Fruit fly (Drosophila melanogaster): ENCODE measurements around the gene laf.

laf gene

DNA sequence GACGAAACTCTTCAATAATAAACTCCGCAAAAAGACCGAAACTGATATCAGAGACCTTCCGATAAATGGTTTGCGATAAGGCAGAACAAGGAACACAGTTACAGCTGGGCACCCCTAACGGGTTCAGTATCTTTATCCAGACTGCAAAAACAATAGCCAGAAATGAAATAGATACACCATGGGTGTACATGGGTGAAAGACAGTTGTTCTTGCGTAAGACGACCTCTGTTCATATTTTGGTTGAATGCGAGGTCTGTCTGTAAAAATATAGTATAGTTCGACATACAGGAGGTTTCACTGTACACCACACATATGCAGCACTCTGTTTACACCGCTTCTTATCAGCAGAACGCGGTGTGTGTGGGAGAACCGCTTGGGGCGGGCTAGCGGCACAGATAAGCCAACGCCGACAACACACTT lies 33.8 kb upstream of the laf start (continued):
- TF ChIP-seq nau (GFP tag; optimal IDR thresholded peaks at IDR 0.05) = no peak
- TF ChIP-seq CG10543 (GFP tag; optimal IDR thresholded peaks at IDR 0.05) = peak; percentile 95
- peak; percentile 34 for TF ChIP-seq CG8089 (GFP tag; optimal IDR thresholded peaks at IDR 0.05)
- no peak for TF ChIP-seq YL-1 (GFP tag; optimal IDR thresholded peaks at IDR 0.05)
- TF ChIP-seq CG6254 (GFP tag; optimal IDR thresholded peaks at IDR 0.05) = peak; percentile 24
- peak; percentile 81 for TF ChIP-seq zfh1 (GFP tag; IDR thresholded peaks at IDR 0.05)
- TF ChIP-seq CG9727 (GFP tag; optimal IDR thresholded peaks at IDR 0.05) = peak; percentile 61
- TF ChIP-seq slou (GFP tag; optimal IDR thresholded peaks at IDR 0.05) = peak; percentile 0
- peak; percentile 46; the same call in 1 of the 2 replicates for TF ChIP-seq CG5953 (GFP tag; IDR thresholded peaks at IDR 0.05)
- TF ChIP-seq Rfx (GFP tag; IDR thresholded peaks at IDR 0.05) = peak; percentile 89
- TF ChIP-seq CG10321 (GFP tag; IDR thresholded peaks at IDR 0.05) = no peak
- TF ChIP-seq dan (GFP tag; IDR thresholded peaks at IDR 0.05) = no peak
- peak; percentile 54; the same call in 1 of the 2 replicates for TF ChIP-seq stc (GFP tag; IDR thresholded peaks at IDR 0.05)
- TF ChIP-seq CG12942 (GFP tag; optimal IDR thresholded peaks at IDR 0.05) = peak; percentile 31
- peak; percentile 15 for TF ChIP-seq CG18476 (GFP tag; optimal IDR thresholded peaks at IDR 0.05)
- peak; percentile 76 for TF ChIP-seq cwo (GFP tag; optimal IDR thresholded peaks at IDR 0.05)
- no peak for TF ChIP-seq Sin3A (optimal IDR thresholded peaks at IDR 0.05)
- no peak for TF ChIP-seq CG9797 (GFP tag; optimal IDR thresholded peaks at IDR 0.05)
- TF ChIP-seq CG9609 (GFP tag; optimal IDR thresholded peaks at IDR 0.05) = peak; percentile 58
- TF ChIP-seq CG16779 (GFP tag; IDR thresholded peaks at IDR 0.05) = peak; percentile 11; the same call in 1 of the 2 replicates
- TF ChIP-seq CG18619 (GFP tag; optimal IDR thresholded peaks at IDR 0.05) = peak; percentile 73
- peak; percentile 70 for TF ChIP-seq Dek (tag; optimal IDR thresholded peaks at IDR 0.05)
- peak; percentile 40 for TF ChIP-seq pnt (GFP tag; optimal IDR thresholded peaks at IDR 0.05)
- peak; percentile 68; the same call in 1 of the 3 replicates for TF ChIP-seq ase (GFP tag; IDR thresholded peaks at IDR 0.05)
- no peak for TF ChIP-seq CG11398 (GFP tag; optimal IDR thresholded peaks at IDR 0.05)
- no peak for TF ChIP-seq NC2β (GFP tag; optimal IDR thresholded peaks at IDR 0.05)
- peak; percentile 55 for TF ChIP-seq CG4730 (GFP tag; IDR thresholded peaks at IDR 0.05)
- peak; percentile 12 for TF ChIP-seq tio (GFP tag; optimal IDR thresholded peaks at IDR 0.05)
- peak; percentile 97 for TF ChIP-seq Med (GFP tag)
- no peak for TF ChIP-seq fd102C (GFP tag; optimal IDR thresholded peaks at IDR 0.05)
- TF ChIP-seq CG14441 (GFP tag; IDR thresholded peaks at IDR 0.05) = peak; percentile 68; the same call in 1 of the 2 replicates
- peak; percentile 46 for TF ChIP-seq tup (GFP tag; optimal IDR thresholded peaks at IDR 0.05)
- TF ChIP-seq CG4854 (GFP tag; optimal IDR thresholded peaks at IDR 0.05) = peak; percentile 43
- no peak for TF ChIP-seq da (GFP tag; optimal IDR thresholded peaks at IDR 0.05)
- peak; percentile 28 for TF ChIP-seq CG13296 (GFP tag; optimal IDR thresholded peaks at IDR 0.05)
- no peak for TF ChIP-seq Stat92E (GFP tag; optimal IDR thresholded peaks at IDR 0.05)
- peak; percentile 51 for TF ChIP-seq fd96Cb (tag; optimal IDR thresholded peaks at IDR 0.05)
- TF ChIP-seq CG2678 (tag; optimal IDR thresholded peaks at IDR 0.05) = peak; percentile 75
- peak; percentile 72 for TF ChIP-seq gem (tag; optimal IDR thresholded peaks at IDR 0.05)
- peak; percentile 50 for TF ChIP-seq CG15601 (tag; optimal IDR thresholded peaks at IDR 0.05)
- peak in 1 of 3 experiments; percentile 24 for TF ChIP-seq lola (GFP tag; optimal IDR thresholded peaks at IDR 0.05)
- 0 out of 2 replicates have a peak, but pooled peaks have one; percentile 35 for TF ChIP-seq danr (GFP tag; IDR thresholded peaks at IDR 0.05)
- peak; percentile 58; the same call in 2 of the 3 replicates for TF ChIP-seq H15 (GFP tag; IDR thresholded peaks at IDR 0.05)
- TF ChIP-seq CG4707 (GFP tag; optimal IDR thresholded peaks at IDR 0.05) = no peak
- TF ChIP-seq CG31388 (GFP tag; optimal IDR thresholded peaks at IDR 0.05) = no peak
- TF ChIP-seq schlank (tag; optimal IDR thresholded peaks at IDR 0.05) = peak; percentile 71
- peak; percentile 20 for TF ChIP-seq CG13123 (GFP tag; optimal IDR thresholded peaks at IDR 0.05)
- TF ChIP-seq CG33213 (GFP tag; optimal IDR thresholded peaks at IDR 0.05) = peak; percentile 45
- no peak for TF ChIP-seq CG10462 (GFP tag; optimal IDR thresholded peaks at IDR 0.05)
- no peak for TF ChIP-seq dati (GFP tag; IDR thresholded peaks at IDR 0.05)
- TF ChIP-seq CG11560 (tag; IDR thresholded peaks at IDR 0.05) = no peak; the same call in 2 of the 3 replicates

Measured in whole organism, embryonic.